Worm (Caenorhabditis elegans) whole organism, L4 larva: Measurements from ENCODE around the gene srxa-10.
A peak's percentile ranks its signal among the peaks of the same experiment; 100 is the strongest.

Experiments used
- T26A8.4 ChIP-seq: fragments of 200-800 bp; sonication (Bioruptor generic); IDR thresholded peaks from 2 replicates; pipeline ENCODE4 v1.3.6; 2022; ENCODE audit warnings: missing genetic modification characterization, missing compliant biosample characterization
- ZK546.5 ChIP-seq, 2 experiments: sonication (generic microtip); optimal IDR thresholded peaks; 2 replicates each; lab custom pipeline; 2017; ENCODE audit warnings: missing biosample characterization in 2 of 2, missing genetic modification characterization in 2 of 2
- aly-2 ChIP-seq: sonication (generic microtip); optimal IDR thresholded peaks from 2 replicates; lab custom pipeline; 2018; ENCODE audit warnings: missing biosample characterization, missing genetic modification characterization
- ceh-44 ChIP-seq: fragments of 200-800 bp; sonication (Bioruptor generic); IDR thresholded peaks from 2 replicates; pipeline ENCODE4 v1.3.6; 2022; ENCODE audit warnings: missing genetic modification reagents, missing genetic modification characterization, missing compliant biosample characterization
- ces-1 ChIP-seq: fragments of 150-350 bp; sonication (generic microtip); optimal IDR thresholded peaks from 4 replicates; lab custom pipeline; 2014; ENCODE audit warnings: missing biosample characterization, missing genetic modification reagents, missing genetic modification characterization
- cey-2 ChIP-seq: sonication (generic microtip); optimal IDR thresholded peaks from 3 replicates; lab custom pipeline; 2017; ENCODE audit warnings: missing genetic modification characterization, mild to moderate bottlenecking, missing compliant biosample characterization, antibody characterized with exemption, borderline replicate concordance; ENCODE audit not compliant: insufficient read depth
- ctbp-1 ChIP-seq: fragments of 200-800 bp; sonication (Bioruptor generic); IDR thresholded peaks from 2 replicates; pipeline ENCODE4 v1.3.6; 2022; ENCODE audit warnings: missing genetic modification reagents, missing genetic modification characterization, missing compliant biosample characterization
- daf-16 ChIP-seq, 3 experiments: sonication (generic microtip); optimal IDR thresholded peaks; 2 replicates each; lab custom pipeline; 2016 to 2017; ENCODE audit warnings: missing genetic modification characterization in 3 of 3, missing genetic modification reagents in 3 of 3, mild to moderate bottlenecking in 2 of 3, missing compliant biosample characterization in 2 of 3, missing biosample characterization in 1 of 3, moderate library complexity in 1 of 3
- dmd-6 ChIP-seq: fragments of 200-800 bp; sonication (Bioruptor generic); IDR thresholded peaks from 2 replicates; pipeline ENCODE4 v1.3.6; 2022; ENCODE audit warnings: missing genetic modification reagents, missing genetic modification characterization, missing compliant biosample characterization
- dmd-8 ChIP-seq: fragments of 200-800 bp; sonication (Bioruptor generic); IDR thresholded peaks from 2 replicates; pipeline ENCODE4 v1.3.6; 2022; ENCODE audit warnings: missing genetic modification characterization, missing compliant biosample characterization
- dmd-9 ChIP-seq: fragments of 200-800 bp; sonication (Bioruptor generic); IDR thresholded peaks from 2 replicates; pipeline ENCODE4 v1.3.6; 2022; ENCODE audit warnings: missing genetic modification reagents, missing genetic modification characterization, missing compliant biosample characterization
- duxl-1 ChIP-seq: sonication (generic microtip); optimal IDR thresholded peaks from 2 replicates; lab custom pipeline; 2016; ENCODE audit warnings: mild to moderate bottlenecking, missing genetic modification characterization, moderate library complexity, missing compliant biosample characterization; ENCODE audit not compliant: poor library complexity
- dve-1 ChIP-seq: sonication (generic microtip); optimal IDR thresholded peaks from 2 replicates; lab custom pipeline; 2017; ENCODE audit warnings: antibody characterized with exemption, mild to moderate bottlenecking, missing genetic modification characterization, missing compliant biosample characterization; ENCODE audit not compliant: insufficient read depth
- hif-1 ChIP-seq, 2 experiments: sonication (generic microtip); optimal IDR thresholded peaks; 2 replicates each; lab custom pipeline; 2016 to 2017; ENCODE audit warnings: missing compliant biosample characterization in 2 of 2, missing genetic modification characterization in 2 of 2, missing genetic modification reagents in 2 of 2, missing genotype in 2 of 2, mild to moderate bottlenecking in 1 of 2
- hlh-11 ChIP-seq: fragments of 200-800 bp; sonication (Bioruptor generic); optimal IDR thresholded peaks from 2 replicates; lab custom pipeline; 2018; ENCODE audit warnings: mild to moderate bottlenecking, missing genetic modification characterization, missing compliant biosample characterization
- lin-1 ChIP-seq: fragments of 200-800 bp; sonication (Bioruptor generic); IDR thresholded peaks from 2 replicates; pipeline ENCODE4 v1.3.6; 2022; ENCODE audit warnings: missing genetic modification reagents, missing genetic modification characterization, missing compliant biosample characterization
- lin-13 ChIP-seq: fragments of 150-350 bp; optimal IDR thresholded peaks from 2 replicates; lab custom pipeline; 2014; ENCODE audit warnings: missing biosample characterization, missing genetic modification reagents, missing genetic modification characterization
- lin-38 ChIP-seq: fragments of 200-800 bp; sonication (Bioruptor generic); IDR thresholded peaks from 2 replicates; pipeline ENCODE4 v1.3.6; 2022; ENCODE audit warnings: missing genetic modification reagents, missing genetic modification characterization, missing compliant biosample characterization
- lin-39 ChIP-seq: fragments of 150-350 bp; optimal IDR thresholded peaks from 2 replicates; lab custom pipeline; 2014; ENCODE audit warnings: missing biosample characterization, missing genetic modification reagents, missing genetic modification characterization
- lir-3 ChIP-seq: sonication (generic microtip); optimal IDR thresholded peaks from 2 replicates; lab custom pipeline; 2016; ENCODE audit warnings: mild to moderate bottlenecking, missing genetic modification characterization, missing compliant biosample characterization
- lsy-2 ChIP-seq, 2 experiments: fragments of 150-350 bp in 1 of 2; sonication (generic microtip) in 1 of 2; optimal IDR thresholded peaks; 2 replicates each; lab custom pipeline; 2014 to 2017; ENCODE audit warnings: missing biosample characterization in 2 of 2, missing genetic modification characterization in 2 of 2
- mdl-1 ChIP-seq, 2 experiments: fragments of 150-350 bp in 1 of 2; sonication (generic microtip) in 1 of 2; optimal IDR thresholded peaks; 2 replicates each; lab custom pipeline; 2014 to 2017; ENCODE audit warnings: missing biosample characterization in 2 of 2, missing genetic modification characterization in 2 of 2
- mdt-29 ChIP-seq: fragments of 200-800 bp; sonication (Bioruptor generic); IDR thresholded peaks from 2 replicates; pipeline ENCODE4 v1.3.6; 2022; ENCODE audit warnings: missing genetic modification reagents, missing genetic modification characterization, missing compliant biosample characterization
- mes-2 ChIP-seq: sonication (generic microtip); optimal IDR thresholded peaks from 2 replicates; lab custom pipeline; 2016; ENCODE audit warnings: missing genotype, mild to moderate bottlenecking, missing genetic modification characterization, missing compliant biosample characterization; ENCODE audit not compliant: poor library complexity, severe bottlenecking
- nhr-10 ChIP-seq: fragments of 150-350 bp; optimal IDR thresholded peaks from 2 replicates; lab custom pipeline; 2014; ENCODE audit warnings: missing biosample characterization, missing genetic modification characterization
- nhr-102 ChIP-seq: sonication (generic microtip); optimal IDR thresholded peaks from 2 replicates; lab custom pipeline; 2016; ENCODE audit warnings: mild to moderate bottlenecking, missing genetic modification characterization, moderate library complexity, missing compliant biosample characterization
- nhr-111 ChIP-seq: fragments of 200-800 bp; sonication (Bioruptor generic); optimal IDR thresholded peaks from 2 replicates; lab custom pipeline; 2018; ENCODE audit warnings: mild to moderate bottlenecking, missing genetic modification characterization, missing compliant biosample characterization
- nhr-237 ChIP-seq: sonication (generic microtip); optimal IDR thresholded peaks from 2 replicates; lab custom pipeline; 2017; ENCODE audit warnings: missing biosample characterization, missing genetic modification characterization
- nhr-28 ChIP-seq: fragments of 150-350 bp; optimal IDR thresholded peaks from 2 replicates; lab custom pipeline; 2014; ENCODE audit warnings: missing biosample characterization, missing genetic modification characterization
- nhr-41 ChIP-seq: fragments of 200-800 bp; sonication (Bioruptor generic); IDR thresholded peaks from 2 replicates; pipeline ENCODE4 v1.3.6; 2022; ENCODE audit warnings: missing genetic modification reagents, missing genetic modification characterization, missing compliant biosample characterization
- nhr-48 ChIP-seq: sonication (generic microtip); optimal IDR thresholded peaks from 2 replicates; lab custom pipeline; 2016; ENCODE audit warnings: mild to moderate bottlenecking, missing genetic modification characterization, missing compliant biosample characterization
- nhr-6 ChIP-seq: fragments of 150-350 bp; optimal IDR thresholded peaks from 2 replicates; lab custom pipeline; 2014; ENCODE audit warnings: missing biosample characterization, missing genetic modification characterization
- nhr-76 ChIP-seq: fragments of 150-350 bp; optimal IDR thresholded peaks from 2 replicates; lab custom pipeline; 2014; ENCODE audit warnings: missing biosample characterization, missing genetic modification characterization
- pqm-1 ChIP-seq: sonication (generic microtip); optimal IDR thresholded peaks from 2 replicates; lab custom pipeline; 2017; ENCODE audit warnings: missing biosample characterization, missing genetic modification characterization
- saeg-2 ChIP-seq: fragments of 200-800 bp; sonication (Bioruptor generic); IDR thresholded peaks from 2 replicates; pipeline ENCODE4 v1.3.6; 2022; ENCODE audit warnings: missing genetic modification reagents, missing genetic modification characterization, missing compliant biosample characterization
- set-16 ChIP-seq: fragments of 200-800 bp; sonication (Bioruptor generic); IDR thresholded peaks from 2 replicates; pipeline ENCODE4 v1.3.6; 2022; ENCODE audit warnings: missing genetic modification reagents, missing genetic modification characterization, missing compliant biosample characterization
- spr-1 ChIP-seq: sonication (generic microtip); optimal IDR thresholded peaks from 2 replicates; lab custom pipeline; 2016; ENCODE audit warnings: mild to moderate bottlenecking, missing genetic modification characterization, missing compliant biosample characterization
- tra-1 ChIP-seq: fragments of 200-800 bp; sonication (Bioruptor generic); IDR thresholded peaks from 2 replicates; pipeline ENCODE4 v1.3.6; 2022; ENCODE audit warnings: missing genetic modification reagents, missing genetic modification characterization, missing compliant biosample characterization
- unc-130 ChIP-seq: sonication (generic microtip); optimal IDR thresholded peaks from 2 replicates; lab custom pipeline; 2016; ENCODE audit warnings: missing genetic modification reagents, missing genetic modification characterization, missing compliant biosample characterization
- unc-62 ChIP-seq, 3 experiments: fragments of 150-350 bp in 1 of 3; sonication (generic microtip); optimal IDR thresholded peaks in 2 of 3; peaks in 1 of 3; 1 replicate in 1 of 3; 2 replicates in 2 of 3; lab custom pipeline; 2014 to 2017; ENCODE audit warnings: missing biosample characterization in 3 of 3, missing genetic modification characterization in 3 of 3, missing genetic modification reagents in 3 of 3, missing genotype in 1 of 3
- zag-1 ChIP-seq: fragments of 150-350 bp; optimal IDR thresholded peaks from 2 replicates; lab custom pipeline; 2014; ENCODE audit warnings: missing biosample characterization, missing genetic modification characterization

Gene srxa-10

ce11 chrIII:9752852-9753251 lies 43.5 kb downstream of the srxa-10 start, which contains the start of gene ech-6 (continued):
- TF ChIP-seq lin-13 (GFP tag; lab: Kevin White, UChicago) = no peak
- no peak for TF ChIP-seq unc-130 (GFP tag; lab: Kevin White, UChicago)
- TF ChIP-seq daf-16 (GFP tag; optimal IDR thresholded peaks at IDR 0.05; lab: Kevin White, UChicago) = no peak
- TF ChIP-seq daf-16 (tag; optimal IDR thresholded peaks at IDR 0.05; lab: Kevin White, UChicago) = peak; percentile 96
- TF ChIP-seq ceh-44 (GFP tag; lab: Robert Waterston, UW) = no peak
- no peak for TF ChIP-seq dmd-8 (GFP tag; lab: Robert Waterston, UW)
- peak; percentile 58 for TF ChIP-seq hlh-11 (tag; lab: Kevin White, UChicago)
- TF ChIP-seq zag-1 = no peak
- TF ChIP-seq nhr-28 (tag; lab: Kevin White, UChicago) = peak; percentile 11
- no peak for TF ChIP-seq lin-39
- TF ChIP-seq ZK546.5 (tag; optimal IDR thresholded peaks at IDR 0.05; lab: Kevin White, UChicago) = no peak
- TF ChIP-seq nhr-48 = peak; percentile 11
- no peak for TF ChIP-seq spr-1 (tag; lab: Kevin White, UChicago)
- peak in 1 of 2 experiments; percentile 71 for TF ChIP-seq lsy-2 (tag; optimal IDR thresholded peaks at IDR 0.05; lab: Kevin White, UChicago)
- TF ChIP-seq tra-1 = no peak
- TF ChIP-seq cey-2 (tag; lab: Kevin White, UChicago) = no peak
- 0 out of 2 replicates have a peak, but pooled peaks have one; percentile 29 for TF ChIP-seq lin-1
- no peak for TF ChIP-seq mdt-29 (GFP tag; lab: Robert Waterston, UW)
- TF ChIP-seq lir-3 = no peak
- TF ChIP-seq nhr-41 = no peak
- no peak for TF ChIP-seq aly-2 (tag; lab: Kevin White, UChicago)
- TF ChIP-seq ces-1 (GFP tag; lab: Kevin White, UChicago) = no peak
- peak; percentile 11 for TF ChIP-seq pqm-1
- no peak for TF ChIP-seq nhr-6
- peak in 1 of 2 experiments; percentile 42 for TF ChIP-seq hif-1 (tag; optimal IDR thresholded peaks at IDR 0.05; lab: Kevin White, UChicago)
- peak; percentile 72 for TF ChIP-seq dmd-6 (GFP tag; lab: Robert Waterston, UW)

DNA sequence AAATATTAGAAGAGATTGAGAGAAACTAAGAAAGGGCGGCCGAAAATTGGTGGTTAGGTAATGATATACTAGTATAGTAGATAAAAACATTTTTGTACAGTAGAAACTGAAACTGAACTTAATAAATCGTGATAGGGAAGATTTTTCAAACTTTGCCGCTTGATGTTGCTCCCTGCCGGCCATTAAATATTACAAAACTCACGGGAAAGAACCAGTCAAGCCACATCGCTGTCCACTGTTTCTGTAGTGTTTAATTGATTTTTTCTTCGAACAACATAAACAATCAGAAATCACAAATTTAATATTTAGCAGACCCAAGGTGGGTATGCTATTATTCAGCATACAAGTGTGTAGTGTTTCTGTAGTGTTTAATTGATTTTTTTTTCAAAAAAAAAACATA lies 45.3 kb downstream of the srxa-10 start, which contains the start of gene T05G5.5:
TSS of gene T05G5.5 (minus strand) at position 359 of the 400 bp plus-strand sequence.
- TF ChIP-seq daf-16 (GFP tag; optimal IDR thresholded peaks at IDR 0.05; lab: Kevin White, UChicago) (no peak), daf-16 (tag; optimal IDR thresholded peaks at IDR 0.05; lab: Kevin White, UChicago) (peak; percentile 76), nhr-237 (tag; lab: Kevin White, UChicago) (no peak), set-16 (no peak), duxl-1 (tag; lab: Kevin White, UChicago) (peak; percentile 12), ctbp-1 (GFP tag; lab: Robert Waterston, UW) (no peak), dmd-9 (GFP tag; lab: Robert Waterston, UW) (0 out of 2 replicates have a peak, but pooled peaks have one; percentile 6), mes-2 (tag; lab: Kevin White, UChicago) (peak; percentile 41), lin-13 (GFP tag; lab: Kevin White, UChicago) (no peak), saeg-2 (GFP tag; lab: Robert Waterston, UW) (no peak), lin-38 (GFP tag; lab: Robert Waterston, UW) (peak; percentile 44), T26A8.4 (peak; percentile 70), dmd-8 (GFP tag; lab: Robert Waterston, UW) (0 out of 2 replicates have a peak, but pooled peaks have one; percentile 33), nhr-111 (GFP tag; lab: Kevin White, UChicago) (no peak), nhr-10 (tag; lab: Kevin White, UChicago) (no peak), ZK546.5 (tag; optimal IDR thresholded peaks at IDR 0.05; lab: Kevin White, UChicago) (no peak), hlh-11 (tag; lab: Kevin White, UChicago) (peak; percentile 8), dve-1 (tag; lab: Kevin White, UChicago) (peak; percentile 50), lsy-2 (tag; optimal IDR thresholded peaks at IDR 0.05; lab: Kevin White, UChicago) (peak in 1 of 2 experiments; percentile 18), unc-62 (GFP tag; optimal IDR thresholded peaks at IDR 0.05 in 1 of 2; lab: Kevin White, UChicago) (peak in 1 of 2 experiments; percentile 26), unc-62 (tag; optimal IDR thresholded peaks at IDR 0.05; lab: Kevin White, UChicago) (no peak), nhr-76 (tag; lab: Kevin White, UChicago) (no peak), nhr-102 (tag; lab: Kevin White, UChicago) (peak; percentile 73), mdl-1 (tag; optimal IDR thresholded peaks at IDR 0.05; lab: Kevin White, UChicago) (no peak), tra-1 (no peak), spr-1 (tag; lab: Kevin White, UChicago) (peak; percentile 3), nhr-28 (tag; lab: Kevin White, UChicago) (peak; percentile 26)
